Worm (Caenorhabditis elegans): ENCODE data around the gene test-1.

Gene test-1

ce11 chrIV:2136607-2137006 is at the start of gene test-1:
test-1 (plus strand) TSS chrIV:2136951.
- TF ChIP-seq daf-12 (tag; optimal IDR thresholded peaks at IDR 0.05) (no peak), fos-1 (tag; optimal IDR thresholded peaks at IDR 0.05) (no peak), egl-27 (tag; optimal IDR thresholded peaks at IDR 0.05) (no peak), ceh-28 (tag; optimal IDR thresholded peaks at IDR 0.05) (no peak), aly-2 (tag; optimal IDR thresholded peaks at IDR 0.05) (no peak), zag-1 (tag; optimal IDR thresholded peaks at IDR 0.05) (no peak), pqm-1 (tag; optimal IDR thresholded peaks at IDR 0.05) (no peak), tbx-2 (tag; optimal IDR thresholded peaks at IDR 0.05) (no peak), hmg-11 (tag; optimal IDR thresholded peaks at IDR 0.05) (no peak), nfya-1 (tag; optimal IDR thresholded peaks at IDR 0.05; ENCODE audit: insufficient read depth) (no peak), elt-1 (tag; optimal IDR thresholded peaks at IDR 0.05) (no peak), lin-39 (tag; optimal IDR thresholded peaks at IDR 0.05) (no peak), nhr-11 (tag; optimal IDR thresholded peaks at IDR 0.05) (no peak), jun-1 (tag; optimal IDR thresholded peaks at IDR 0.05) (no peak), nhr-12 (tag; optimal IDR thresholded peaks at IDR 0.05) (no peak)

- TF ChIP-seq lin-39 (tag; optimal IDR thresholded peaks at IDR 0.05) (no peak), ZK546.5 (tag; optimal IDR thresholded peaks at IDR 0.05) (no peak), pha-4 (tag; optimal IDR thresholded peaks at IDR 0.05) (no peak), snpc-4 (tag; optimal IDR thresholded peaks at IDR 0.05) (no peak), jun-1 (tag; optimal IDR thresholded peaks at IDR 0.05) (no peak)
Measured at ce11 chrIV:2099771-2100170, 37.0 kb upstream of the test-1 start, which contains the start of gene C23H5.11. C23H5.11 (minus strand) TSS chrIV:2099871.

- TF ChIP-seq lin-15B (tag; optimal IDR thresholded peaks at IDR 0.05): no peak
- no peak for TF ChIP-seq ztf-4 (tag; optimal IDR thresholded peaks at IDR 0.05)
- no peak for TF ChIP-seq elt-3 (tag; optimal IDR thresholded peaks at IDR 0.05)
- TF ChIP-seq hmg-11 (tag; optimal IDR thresholded peaks at IDR 0.05): no peak
- no peak for TF ChIP-seq nhr-67 (tag; optimal IDR thresholded peaks at IDR 0.05)
- no peak for TF ChIP-seq nhr-28 (tag; optimal IDR thresholded peaks at IDR 0.05)
- no peak for TF ChIP-seq elt-2 (tag; optimal IDR thresholded peaks at IDR 0.05)
- TF ChIP-seq snpc-4 (tag; optimal IDR thresholded peaks at IDR 0.05): no peak
- no peak for TF ChIP-seq nhr-237 (tag; optimal IDR thresholded peaks at IDR 0.05)
- TF ChIP-seq nfya-1 (tag; optimal IDR thresholded peaks at IDR 0.05; ENCODE audit: insufficient read depth): no peak
- no peak for TF ChIP-seq nhr-76 (tag; optimal IDR thresholded peaks at IDR 0.05)
- no peak for TF ChIP-seq fkh-2 (tag; optimal IDR thresholded peaks at IDR 0.05)
- TF ChIP-seq skn-1 (tag; optimal IDR thresholded peaks at IDR 0.05): no peak
- TF ChIP-seq nhr-25 (tag; optimal IDR thresholded peaks at IDR 0.05): no peak
- TF ChIP-seq elt-1 (tag; optimal IDR thresholded peaks at IDR 0.05): no peak
- no peak for TF ChIP-seq fkh-10 (GFP tag; optimal IDR thresholded peaks at IDR 0.05)
Measured at ce11 chrIV:2102793-2103192, 34.0 kb upstream of the test-1 start, which contains the start of gene C23H5.15. C23H5.15 (minus strand) TSS chrIV:2102893.

- TF ChIP-seq skn-1 (tag; optimal IDR thresholded peaks at IDR 0.05) (no peak), ceh-9 (tag; optimal IDR thresholded peaks at IDR 0.05) (no peak), nfya-1 (tag; optimal IDR thresholded peaks at IDR 0.05; ENCODE audit: insufficient read depth) (no peak), fos-1 (tag; optimal IDR thresholded peaks at IDR 0.05) (no peak), ztf-11 (tag; optimal IDR thresholded peaks at IDR 0.05) (no peak), ceh-28 (tag; optimal IDR thresholded peaks at IDR 0.05) (no peak), hmg-11 (tag; optimal IDR thresholded peaks at IDR 0.05) (no peak), nhr-11 (tag; optimal IDR thresholded peaks at IDR 0.05) (no peak), lsy-12 (tag; optimal IDR thresholded peaks at IDR 0.05) (no peak), aly-2 (tag; optimal IDR thresholded peaks at IDR 0.05) (no peak), lin-15B (tag; optimal IDR thresholded peaks at IDR 0.05) (no peak), pqm-1 (tag; optimal IDR thresholded peaks at IDR 0.05) (no peak), tbx-2 (tag; optimal IDR thresholded peaks at IDR 0.05) (no peak), elt-1 (tag; optimal IDR thresholded peaks at IDR 0.05) (no peak), unc-39 (tag; optimal IDR thresholded peaks at IDR 0.05) (no peak)
Measured at ce11 chrIV:2106708-2107107, 30.0 kb upstream of the test-1 start.

ce11 chrIV:2111300-2111874 is 25.4 kb upstream of the test-1 start, which contains the start of gene che-6:
che-6 (minus strand) TSS chrIV:2111408.
- TF ChIP-seq elt-2 (tag; optimal IDR thresholded peaks at IDR 0.05) (peak; percentile 52), daf-12 (tag; optimal IDR thresholded peaks at IDR 0.05) (no peak)
